Fruit fly (Drosophila melanogaster): ENCODE measurements around the gene tim.

Gene tim

dm6 chr2L:3555408-3556058 lies 47.6 kb upstream of the tim start (continued):
- TF ChIP-seq Rfx (GFP tag; IDR thresholded peaks at IDR 0.05) (no peak), caup (GFP tag; optimal IDR thresholded peaks at IDR 0.05; ENCODE audit: severe bottlenecking) (no peak), CG32772 (GFP tag; IDR thresholded peaks at IDR 0.05) (0 out of 2 replicates have a peak, but pooled peaks have one; percentile 23), CG18011 (GFP tag; optimal IDR thresholded peaks at IDR 0.05) (no peak), CG15514 (GFP tag; optimal IDR thresholded peaks at IDR 0.05) (no peak), CG10321 (GFP tag; IDR thresholded peaks at IDR 0.05) (no peak), NC2α (GFP tag; optimal IDR thresholded peaks at IDR 0.05) (no peak), CG4730 (GFP tag; IDR thresholded peaks at IDR 0.05) (no peak), CG6254 (GFP tag; optimal IDR thresholded peaks at IDR 0.05) (no peak), tll (GFP tag; optimal IDR thresholded peaks at IDR 0.05) (no peak), mirr (GFP tag; optimal IDR thresholded peaks at IDR 0.05) (no peak), CG11093 (GFP tag; IDR thresholded peaks at IDR 0.05) (no peak), mam (GFP tag; optimal IDR thresholded peaks at IDR 0.05) (no peak), Neu2 (GFP tag; optimal IDR thresholded peaks at IDR 0.05; ENCODE audit: borderline replicate concordance) (no peak), CG14050 (GFP tag; IDR thresholded peaks at IDR 0.05) (no peak), CG9797 (GFP tag; optimal IDR thresholded peaks at IDR 0.05) (no peak), CG18764 (GFP tag; optimal IDR thresholded peaks at IDR 0.05) (no peak), pnt (GFP tag; optimal IDR thresholded peaks at IDR 0.05) (no peak), sens-2 (GFP tag; IDR thresholded peaks at IDR 0.05) (0 out of 2 replicates have a peak, but pooled peaks have one; percentile 13), ara (GFP tag; IDR thresholded peaks at IDR 0.05) (peak; percentile 79), disco-r (GFP tag; optimal IDR thresholded peaks at IDR 0.05) (no peak), CG8089 (GFP tag; optimal IDR thresholded peaks at IDR 0.05) (no peak), usp (GFP tag; optimal IDR thresholded peaks at IDR 0.05) (no peak), CG11696 (GFP tag; IDR thresholded peaks at IDR 0.05) (no peak), mld (GFP tag; IDR thresholded peaks at IDR 0.05; ENCODE audit: partially characterized antibody) (no peak), CG10431 (GFP tag; optimal IDR thresholded peaks at IDR 0.05) (no peak), pan (optimal IDR thresholded peaks at IDR 0.05) (no peak), pan (GFP tag; optimal IDR thresholded peaks at IDR 0.05 in 1 of 2, IDR thresholded peaks at IDR 0.05 in 1 of 2) (no peak), Stat92E (GFP tag; optimal IDR thresholded peaks at IDR 0.05) (peak in 1 of 3 experiments; percentile 50), HHEX (GFP tag; optimal IDR thresholded peaks at IDR 0.05) (no peak), Bteb2 (GFP tag; optimal IDR thresholded peaks at IDR 0.05) (no peak), Blimp-1 (GFP tag; optimal IDR thresholded peaks at IDR 0.05) (peak; percentile 60), Jarid2 (GFP tag; optimal IDR thresholded peaks at IDR 0.05) (no peak), ase (GFP tag; IDR thresholded peaks at IDR 0.05) (no peak), kni (GFP tag; optimal IDR thresholded peaks at IDR 0.05) (no peak), Ravus (GFP tag; IDR thresholded peaks at IDR 0.05) (no peak), da (GFP tag; optimal IDR thresholded peaks at IDR 0.05) (no peak), scrt (GFP tag; optimal IDR thresholded peaks at IDR 0.05) (no peak)

dm6 chr2L:3553902-3554301 lies 46.0 kb upstream of the tim start:
- TF ChIP-seq fru (optimal IDR thresholded peaks at IDR 0.05) (no peak), lbe (GFP tag; optimal IDR thresholded peaks at IDR 0.05) (peak; percentile 10), hth (optimal IDR thresholded peaks at IDR 0.05) (no peak), NC2β (GFP tag; optimal IDR thresholded peaks at IDR 0.05) (no peak), twi (tag; optimal IDR thresholded peaks at IDR 0.05) (no peak)
